Worm (Caenorhabditis elegans) whole organism, young adult: Measurements from ENCODE around the gene F42A9.6.

ENCODE experiments used
- F33H1.4 ChIP-seq: fragments of 200-800 bp; sonication (Bioruptor generic); IDR thresholded peaks from 2 replicates; pipeline ENCODE4 v1.3.6; 2022; ENCODE audit warnings: missing genetic modification reagents, missing genetic modification characterization, missing compliant biosample characterization
- F37B4.10 ChIP-seq: fragments of 200-800 bp; sonication (Bioruptor generic); IDR thresholded peaks from 2 replicates; pipeline ENCODE4 v1.3.6; 2022; ENCODE audit warnings: missing genetic modification characterization, missing compliant biosample characterization
- attf-3 ChIP-seq: fragments of 200-800 bp; sonication (Bioruptor generic); conservative IDR thresholded peaks from 2 replicates; pipeline ENCODE4 v1.3.6; 2022; ENCODE audit warnings: missing genetic modification reagents, missing genetic modification characterization, missing compliant biosample characterization
- cebp-1 ChIP-seq, 2 experiments: fragments of 200-800 bp in 1 of 2; sonication (Bioruptor generic) in 1 of 2; sonication (generic microtip) in 1 of 2; IDR thresholded peaks in 1 of 2; optimal IDR thresholded peaks in 1 of 2; 2 replicates each; pipeline versions ENCODE4 v1.3.6 to Lab custom; 2017 to 2022; ENCODE audit warnings: missing compliant biosample characterization in 2 of 2, missing genetic modification characterization in 2 of 2, mild to moderate bottlenecking in 1 of 2, missing genetic modification reagents in 1 of 2, moderate library complexity in 1 of 2
- ceh-100 ChIP-seq: fragments of 200-800 bp; sonication (Bioruptor generic); IDR thresholded peaks from 2 replicates; pipeline ENCODE4 v1.3.6; 2022; ENCODE audit warnings: missing genetic modification reagents, missing genetic modification characterization, missing compliant biosample characterization
- ceh-40 ChIP-seq: fragments of 200-800 bp; sonication (Bioruptor generic); IDR thresholded peaks from 2 replicates; pipeline ENCODE4 v1.3.6; 2022; ENCODE audit warnings: missing genetic modification characterization, missing compliant biosample characterization
- chd-7 ChIP-seq: sonication (generic microtip); optimal IDR thresholded peaks from 2 replicates; lab custom pipeline; 2016; ENCODE audit warnings: mild to moderate bottlenecking, missing genetic modification characterization, moderate library complexity, missing compliant biosample characterization
- die-1 ChIP-seq: sonication (generic microtip); optimal IDR thresholded peaks from 2 replicates; lab custom pipeline; 2016; ENCODE audit warnings: missing genotype, mild to moderate bottlenecking, missing genetic modification characterization, missing compliant biosample characterization
- let-607 ChIP-seq, 2 experiments: fragments of 200-800 bp in 1 of 2; sonication (Bioruptor generic) in 1 of 2; sonication (generic microtip) in 1 of 2; optimal IDR thresholded peaks; 2 replicates each; lab custom pipeline; 2016 to 2018; ENCODE audit warnings: mild to moderate bottlenecking in 2 of 2, missing compliant biosample characterization in 2 of 2, missing genetic modification characterization in 2 of 2, moderate library complexity in 2 of 2, missing genotype in 1 of 2
- lin-40 ChIP-seq: sonication (generic microtip); optimal IDR thresholded peaks from 2 replicates; lab custom pipeline; 2016; ENCODE audit warnings: missing genetic modification characterization, mild to moderate bottlenecking, missing compliant biosample characterization, missing genotype, missing genetic modification reagents
- madf-6 ChIP-seq: fragments of 200-800 bp; sonication (Bioruptor generic); IDR thresholded peaks from 2 replicates; pipeline ENCODE4 v1.3.6; 2022; ENCODE audit warnings: missing genetic modification reagents, missing genetic modification characterization, missing compliant biosample characterization
- mes-4 ChIP-seq: sonication (generic microtip); optimal IDR thresholded peaks from 2 replicates; lab custom pipeline; 2016; ENCODE audit warnings: missing genotype, missing genetic modification characterization, missing compliant biosample characterization
- nhr-120 ChIP-seq: fragments of 200-800 bp; sonication (Bioruptor generic); IDR thresholded peaks from 2 replicates; pipeline ENCODE4 v1.3.6; 2022; ENCODE audit warnings: missing genetic modification characterization, missing compliant biosample characterization
- pbrm-1 ChIP-seq: fragments of 200-800 bp; sonication (Bioruptor generic); IDR thresholded peaks from 2 replicates; pipeline ENCODE4 v1.3.6; 2022; ENCODE audit warnings: missing genetic modification reagents, missing genetic modification characterization, missing compliant biosample characterization
- repo-1 ChIP-seq: sonication (generic microtip); optimal IDR thresholded peaks from 2 replicates; lab custom pipeline; 2017; ENCODE audit warnings: mild to moderate bottlenecking, missing genetic modification characterization, missing compliant biosample characterization
- snpc-1.1 ChIP-seq: sonication (generic microtip); optimal IDR thresholded peaks from 2 replicates; lab custom pipeline; 2017; ENCODE audit warnings: missing genetic modification characterization, mild to moderate bottlenecking, missing compliant biosample characterization, antibody characterized with exemption, moderate library complexity, missing genotype, missing genetic modification reagents; ENCODE audit not compliant: insufficient read depth
- sptf-2 ChIP-seq: fragments of 200-800 bp; sonication (Bioruptor generic); optimal IDR thresholded peaks from 2 replicates; lab custom pipeline; 2018; ENCODE audit warnings: mild to moderate bottlenecking, missing genetic modification characterization, missing compliant biosample characterization
- zfh-2 ChIP-seq: fragments of 200-800 bp; sonication (Bioruptor generic); conservative IDR thresholded peaks from 2 replicates; pipeline ENCODE4 v1.3.6; 2022; ENCODE audit warnings: missing genetic modification reagents, missing genetic modification characterization, missing compliant biosample characterization
- ztf-22 ChIP-seq: fragments of 200-800 bp; sonication (Bioruptor generic); optimal IDR thresholded peaks from 2 replicates; lab custom pipeline; 2018; ENCODE audit warnings: mild to moderate bottlenecking, missing genetic modification characterization, moderate library complexity, missing compliant biosample characterization
- ztf-6 ChIP-seq: fragments of 200-800 bp; sonication (Bioruptor generic); IDR thresholded peaks from 2 replicates; pipeline ENCODE4 v1.3.6; 2022; ENCODE audit warnings: missing genetic modification reagents, missing genetic modification characterization, missing compliant biosample characterization

Gene F42A9.6

ce11 chrIV:8654115-8654628 lies 45.1 kb downstream of the F42A9.6 start, which contains the start of gene C49C8.1:
Gene C49C8.1, plus strand, starts transcription at chrIV:8654578.
- TF ChIP-seq let-607 (tag; optimal IDR thresholded peaks at IDR 0.05; lab: Kevin White, UChicago) (no peak), cebp-1 (GFP tag; IDR thresholded peaks at IDR 0.05; lab: Robert Waterston, UW) (no peak), cebp-1 (tag; optimal IDR thresholded peaks at IDR 0.05; lab: Kevin White, UChicago) (no peak), mes-4 (tag; lab: Kevin White, UChicago) (no peak), madf-6 (GFP tag; lab: Robert Waterston, UW) (no peak), pbrm-1 (GFP tag; lab: Robert Waterston, UW) (no peak), ceh-40 (GFP tag; lab: Robert Waterston, UW) (no peak), repo-1 (no peak)
- TF ChIP-seq, all 124 proteins: peak for 0

- no peak for TF ChIP-seq repo-1
- TF ChIP-seq zfh-2 (GFP tag; lab: Robert Waterston, UW): no peak
- TF ChIP-seq nhr-120 (GFP tag; lab: Robert Waterston, UW): no peak
- no peak for TF ChIP-seq ztf-6 (GFP tag; lab: Robert Waterston, UW)
- TF ChIP-seq F37B4.10 (GFP tag; lab: Robert Waterston, UW): no peak
- TF ChIP-seq snpc-1.1 (tag; lab: Kevin White, UChicago): no peak
- no peak for TF ChIP-seq lin-40
- no peak for TF ChIP-seq attf-3
- no peak for TF ChIP-seq chd-7 (tag; lab: Kevin White, UChicago)
- no peak for TF ChIP-seq sptf-2 (GFP tag; lab: Kevin White, UChicago)
- no peak for TF ChIP-seq ceh-40 (GFP tag; lab: Robert Waterston, UW)
- TF ChIP-seq die-1: no peak
- TF ChIP-seq F33H1.4 (GFP tag; lab: Robert Waterston, UW): no peak
- no peak for TF ChIP-seq cebp-1 (GFP tag; IDR thresholded peaks at IDR 0.05; lab: Robert Waterston, UW)
- TF ChIP-seq cebp-1 (tag; optimal IDR thresholded peaks at IDR 0.05; lab: Kevin White, UChicago): no peak
- no peak for TF ChIP-seq ztf-22 (GFP tag; lab: Kevin White, UChicago)
- TF ChIP-seq ceh-100 (GFP tag; lab: Robert Waterston, UW): no peak
These were observed 49.1 kb downstream of the F42A9.6 start, which contains the start of gene C49C8.6 for ce11 chrIV:8658122-8658521. Gene C49C8.6, minus strand, starts transcription at chrIV:8658222.
